Worm (Caenorhabditis elegans) whole organism, early embryonic: Measurements from ENCODE around the gene mak-2.

Experiments used
- ama-1 ChIP-seq: fragments of 150-350 bp; optimal IDR thresholded peaks from 2 replicates; lab custom pipeline; 2014
- ceh-13 ChIP-seq: fragments of 200-800 bp; sonication (Bioruptor generic); optimal IDR thresholded peaks from 2 replicates; lab custom pipeline; 2018; ENCODE audit warnings: mild to moderate bottlenecking, missing genetic modification characterization, missing compliant biosample characterization
- ceh-36 ChIP-seq: sonication (generic microtip); optimal IDR thresholded peaks from 2 replicates; lab custom pipeline; 2016; ENCODE audit warnings: missing genetic modification characterization, inconsistent platforms, missing compliant biosample characterization
- ets-7 ChIP-seq: sonication (generic microtip); optimal IDR thresholded peaks from 2 replicates; lab custom pipeline; 2016; ENCODE audit warnings: missing genotype, missing genetic modification characterization, missing compliant biosample characterization
- flt-1 ChIP-seq: fragments of 200-800 bp; sonication (Bioruptor generic); IDR thresholded peaks from 2 replicates; pipeline ENCODE4 v1.3.6; 2022; ENCODE audit warnings: missing genetic modification characterization, missing compliant biosample characterization
- hmbx-1 ChIP-seq: sonication (generic microtip); optimal IDR thresholded peaks from 2 replicates; lab custom pipeline; 2016; ENCODE audit warnings: mild to moderate bottlenecking, missing genetic modification characterization, missing compliant biosample characterization
- pes-1 ChIP-seq: fragments of 200-800 bp; sonication (Bioruptor generic); IDR thresholded peaks from 2 replicates; pipeline ENCODE4 v1.3.6; 2022; ENCODE audit warnings: missing genetic modification reagents, missing genetic modification characterization, missing compliant biosample characterization
- scrt-1 ChIP-seq: fragments of 200-800 bp; sonication (Bioruptor generic); IDR thresholded peaks from 2 replicates; pipeline ENCODE4 v1.3.6; 2022; ENCODE audit warnings: missing genetic modification characterization, missing compliant biosample characterization
- sea-1 ChIP-seq: fragments of 200-800 bp; sonication (Bioruptor generic); conservative IDR thresholded peaks from 2 replicates; pipeline ENCODE4 v1.3.6; 2022; ENCODE audit warnings: missing genetic modification characterization, missing compliant biosample characterization
- tbx-37 ChIP-seq: fragments of 200-800 bp; sonication (Bioruptor generic); conservative IDR thresholded peaks from 2 replicates; pipeline ENCODE4 v1.3.6; 2022; ENCODE audit warnings: missing genetic modification reagents, missing genetic modification characterization, missing compliant biosample characterization
- tra-4 ChIP-seq: sonication (generic microtip); optimal IDR thresholded peaks from 2 replicates; lab custom pipeline; 2017; ENCODE audit warnings: missing genetic modification characterization, missing compliant biosample characterization

- TF ChIP-seq ama-1 (no peak), hmbx-1 (no peak), ceh-13 (GFP tag; lab: Kevin White, UChicago) (no peak), tra-4 (tag; lab: Kevin White, UChicago) (no peak), pes-1 (GFP tag; lab: Robert Waterston, UW) (no peak), flt-1 (GFP tag; lab: Robert Waterston, UW) (no peak), tbx-37 (GFP tag; lab: Robert Waterston, UW) (no peak), ceh-36 (tag; lab: Kevin White, UChicago) (no peak), ets-7 (tag; lab: Kevin White, UChicago) (no peak), sea-1 (no peak), scrt-1 (GFP tag; lab: Robert Waterston, UW) (no peak)
These were observed 29.7 kb upstream of the mak-2 start for ce11 chrIV:855483-855882.
